Fruit fly (Drosophila melanogaster): ENCODE measurements around the gene CG6696.

CG6696 gene

dm6 chrX:18627002-18627401 is 35.0 kb downstream of the CG6696 start:
- TF ChIP-seq ttk (optimal IDR thresholded peaks at IDR 0.05): no peak
- no peak for TF ChIP-seq Sin3A (optimal IDR thresholded peaks at IDR 0.05)
- TF ChIP-seq h (optimal IDR thresholded peaks at IDR 0.05): no peak
- no peak for TF ChIP-seq Myc (optimal IDR thresholded peaks at IDR 0.05)
- TF ChIP-seq psq (optimal IDR thresholded peaks at IDR 0.05): no peak

dm6 chrX:18621649-18622346 is 40.2 kb downstream of the CG6696 start:
- TF ChIP-seq Myc (optimal IDR thresholded peaks at IDR 0.05): no peak
- TF ChIP-seq Sin3A (optimal IDR thresholded peaks at IDR 0.05): no peak
- TF ChIP-seq ttk (optimal IDR thresholded peaks at IDR 0.05): no peak
- TF ChIP-seq h (optimal IDR thresholded peaks at IDR 0.05): no peak
- no peak for TF ChIP-seq insv (optimal IDR thresholded peaks at IDR 0.05)
- no peak for TF ChIP-seq psq (optimal IDR thresholded peaks at IDR 0.05)

- TF ChIP-seq h (optimal IDR thresholded peaks at IDR 0.05) (no peak), psq (optimal IDR thresholded peaks at IDR 0.05) (no peak), Myc (optimal IDR thresholded peaks at IDR 0.05) (no peak), Sin3A (optimal IDR thresholded peaks at IDR 0.05) (no peak), insv (optimal IDR thresholded peaks at IDR 0.05) (no peak), ttk (optimal IDR thresholded peaks at IDR 0.05) (no peak)
These were observed 43.8 kb downstream of the CG6696 start for dm6 chrX:18618122-18618521.

dm6 chrX:18617489-18617888 is 44.5 kb downstream of the CG6696 start, which contains the start of gene CG15040:
Gene CG15040, minus strand, starts transcription at chrX:18617589.
- no peak for TF ChIP-seq h (optimal IDR thresholded peaks at IDR 0.05)
- no peak for TF ChIP-seq Myc (optimal IDR thresholded peaks at IDR 0.05)
- TF ChIP-seq ttk (optimal IDR thresholded peaks at IDR 0.05): no peak
- no peak for TF ChIP-seq psq (optimal IDR thresholded peaks at IDR 0.05)
- TF ChIP-seq Sin3A (optimal IDR thresholded peaks at IDR 0.05): no peak
- no peak for TF ChIP-seq insv (optimal IDR thresholded peaks at IDR 0.05)

DNA sequence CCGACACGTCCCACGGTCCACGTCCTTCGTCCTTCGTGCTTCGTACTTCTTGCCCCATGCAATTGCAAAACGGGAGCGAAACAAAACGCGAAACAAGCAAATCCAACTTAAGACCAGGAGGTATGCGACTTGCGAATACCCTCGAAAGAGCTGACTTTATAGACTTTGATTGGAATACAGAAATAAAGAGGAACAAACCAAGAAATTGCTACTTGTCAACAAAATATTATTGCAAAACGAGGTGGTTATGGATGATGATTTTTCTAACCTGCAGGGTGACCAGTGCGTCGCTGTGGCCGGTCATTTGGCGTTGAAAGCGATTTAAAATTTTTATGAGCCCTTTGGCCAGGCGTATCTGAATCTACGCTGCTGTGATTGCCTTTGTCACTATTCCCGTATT is 48.5 kb downstream of the CG6696 start:
- TF ChIP-seq Myc (optimal IDR thresholded peaks at IDR 0.05): no peak

Measured in Kc167 (cell line).